Fruit fly (Drosophila melanogaster) whole organism, adult: Measurements from ENCODE around the gene WRNexo.

Experiments
- CG33017 ChIP-seq: fragments of 200-800 bp; sonication (Bioruptor generic); optimal IDR thresholded peaks from 2 replicates; lab custom pipeline; 2018; ENCODE audit warnings: missing biosample characterization, mild to moderate bottlenecking, missing genetic modification characterization, moderate library complexity
- CG7101 ChIP-seq: fragments of 200-800 bp; sonication (Bioruptor generic); optimal IDR thresholded peaks from 2 replicates; lab custom pipeline; 2018; ENCODE audit warnings: missing biosample characterization, mild to moderate bottlenecking, missing genetic modification characterization, moderate library complexity
- Hr96 ChIP-seq: fragments of 200-800 bp; sonication (Bioruptor generic); optimal IDR thresholded peaks from 2 replicates; lab custom pipeline; 2016; ENCODE audit warnings: missing biosample characterization, missing genetic modification characterization
- kay ChIP-seq: fragments of 200-800 bp; sonication (Bioruptor generic); peaks from one replicate; lab custom pipeline; 2016; ENCODE audit warnings: missing biosample characterization, missing genetic modification characterization, borderline replicate concordance
- tj ChIP-seq: fragments of 200-800 bp; sonication (Bioruptor generic); optimal IDR thresholded peaks from 3 replicates; lab custom pipeline; 2017; ENCODE audit warnings: missing biosample characterization, mild to moderate bottlenecking, missing genetic modification characterization, moderate library complexity
- toe ChIP-seq: fragments of 200-800 bp; sonication (Bioruptor generic); optimal IDR thresholded peaks from 2 replicates; lab custom pipeline; 2016; ENCODE audit warnings: missing biosample characterization, missing genetic modification characterization

- TF ChIP-seq toe (GFP tag; lab: Kevin White, UChicago) (peak; percentile 35), Hr96 (GFP tag; lab: Kevin White, UChicago) (peak; percentile 32), CG33017 (tag; lab: Kevin White, UChicago) (no peak), kay (GFP tag; lab: Kevin White, UChicago) (no peak), CG7101 (tag; lab: Kevin White, UChicago) (no peak), tj (GFP tag; lab: Kevin White, UChicago) (no peak)
Observed at dm6 chr3R:18365978-18366643, at the start of gene WRNexo, which contains the start of gene Nup43.
